Fruit fly (Drosophila melanogaster) whole organism, embryonic: ENCODE results near the gene tipE.

Experiments used
- BtbVII ChIP-seq: fragments of 200-800 bp; sonication (Bioruptor generic); optimal IDR thresholded peaks from 3 replicates; lab custom pipeline; 2017; ENCODE audit warnings: missing biosample characterization, mild to moderate bottlenecking, missing genetic modification characterization
- CG10543 ChIP-seq: fragments of 200-800 bp; sonication (Bioruptor generic); optimal IDR thresholded peaks from 3 replicates; lab custom pipeline; 2017; ENCODE audit warnings: missing biosample characterization, mild to moderate bottlenecking, missing genetic modification characterization, moderate library complexity
- CG12219 ChIP-seq: fragments of 200-800 bp; sonication (Bioruptor generic); optimal IDR thresholded peaks from 3 replicates; lab custom pipeline; 2018; ENCODE audit warnings: missing biosample characterization, mild to moderate bottlenecking, missing genetic modification characterization
- CG12769 ChIP-seq: fragments of 200-800 bp; sonication (Bioruptor generic); optimal IDR thresholded peaks from 2 replicates; lab custom pipeline; 2019; ENCODE audit warnings: missing biosample characterization, mild to moderate bottlenecking, missing genetic modification characterization, moderate library complexity
- CG13287 ChIP-seq: fragments of 200-800 bp; sonication (Bioruptor generic); IDR thresholded peaks from 2 replicates; pipeline ENCODE4 v1.3.6; 2022; ENCODE audit warnings: missing biosample characterization, missing genetic modification characterization; ENCODE audit not compliant: partially characterized antibody
- CG13424 ChIP-seq: fragments of 200-800 bp; sonication (Bioruptor generic); optimal IDR thresholded peaks from 2 replicates; lab custom pipeline; 2019; ENCODE audit warnings: missing biosample characterization, mild to moderate bottlenecking, missing genetic modification characterization, moderate library complexity
- CG15269 ChIP-seq: fragments of 200-800 bp; sonication (Bioruptor generic); optimal IDR thresholded peaks from 2 replicates; lab custom pipeline; 2018; ENCODE audit warnings: missing biosample characterization, mild to moderate bottlenecking, missing genetic modification characterization, moderate library complexity
- CG16779 ChIP-seq: fragments of 200-800 bp; sonication (Bioruptor generic); IDR thresholded peaks from 2 replicates; pipeline ENCODE4 v1.3.6; 2022; ENCODE audit warnings: missing biosample characterization, missing genetic modification characterization
- CG17612 ChIP-seq: fragments of 200-800 bp; sonication (Bioruptor generic); IDR thresholded peaks from 2 replicates; pipeline ENCODE4 v1.3.6; 2022; ENCODE audit warnings: missing biosample characterization, missing genetic modification characterization
- CG30020 ChIP-seq: fragments of 200-800 bp; optimal IDR thresholded peaks from 2 replicates; lab custom pipeline; 2019; ENCODE audit warnings: missing biosample characterization, mild to moderate bottlenecking, missing genetic modification characterization, moderate library complexity
- CG34224 ChIP-seq: fragments of 200-800 bp; sonication (Bioruptor generic); IDR thresholded peaks from 3 replicates; pipeline ENCODE4 v1.3.6; 2022; ENCODE audit warnings: missing biosample characterization, missing genetic modification characterization; ENCODE audit not compliant: partially characterized antibody
- CG34376 ChIP-seq: fragments of 200-800 bp; sonication (Bioruptor generic); optimal IDR thresholded peaks from 2 replicates; lab custom pipeline; 2018; ENCODE audit warnings: missing biosample characterization, mild to moderate bottlenecking, missing genetic modification characterization
- CG6765 ChIP-seq: fragments of 200-800 bp; sonication (Bioruptor generic); optimal IDR thresholded peaks from 3 replicates; lab custom pipeline; 2017; ENCODE audit warnings: missing biosample characterization, mild to moderate bottlenecking, missing genetic modification characterization
- CG8290 ChIP-seq, 3 experiments: fragments of 200-800 bp; sonication (Bioruptor generic); optimal IDR thresholded peaks; 2 replicates each; lab custom pipeline; 2016 to 2019; ENCODE audit warnings: missing biosample characterization in 3 of 3, missing genetic modification characterization in 3 of 3, mild to moderate bottlenecking in 2 of 3, moderate library complexity in 1 of 3
- CG9817 ChIP-seq: fragments of 200-800 bp; sonication (Bioruptor generic); optimal IDR thresholded peaks from 2 replicates; lab custom pipeline; 2018; ENCODE audit warnings: missing biosample characterization, mild to moderate bottlenecking, missing genetic modification characterization, moderate library complexity
- D19B ChIP-seq: fragments of 200-800 bp; sonication (Bioruptor generic); optimal IDR thresholded peaks from 2 replicates; lab custom pipeline; 2017; ENCODE audit warnings: missing biosample characterization, mild to moderate bottlenecking, missing genetic modification characterization
- Deaf1 ChIP-seq: fragments of 200-800 bp; optimal IDR thresholded peaks from 3 replicates; lab custom pipeline; 2019; ENCODE audit warnings: missing biosample characterization, mild to moderate bottlenecking, missing genetic modification characterization, moderate library complexity
- HHEX ChIP-seq: fragments of 200-800 bp; sonication (Bioruptor generic); optimal IDR thresholded peaks from 3 replicates; lab custom pipeline; 2017; ENCODE audit warnings: missing biosample characterization, mild to moderate bottlenecking, missing genetic modification characterization, missing genetic modification reagents
- Hmr ChIP-seq: fragments of 200-800 bp; sonication (Bioruptor generic); optimal IDR thresholded peaks from 3 replicates; lab custom pipeline; 2017; ENCODE audit warnings: mild to moderate bottlenecking, missing biosample characterization, missing genetic modification reagents, missing genetic modification characterization
- Hr78 ChIP-seq, 2 experiments: fragments of 200-800 bp in 1 of 2; fragments of >200 bp in 1 of 2; sonication (Bioruptor generic) in 1 of 2; optimal IDR thresholded peaks; 2 replicates each; lab custom pipeline; 2017 to 2019; ENCODE audit warnings: missing biosample characterization in 2 of 2, missing genetic modification characterization in 2 of 2, mild to moderate bottlenecking in 1 of 2, moderate library complexity in 1 of 2
- Jarid2 ChIP-seq: fragments of 200-800 bp; sonication (Bioruptor generic); optimal IDR thresholded peaks from 3 replicates; lab custom pipeline; 2017; ENCODE audit warnings: mild to moderate bottlenecking, missing biosample characterization, missing genetic modification reagents, missing genetic modification characterization
- Med ChIP-seq: fragments of 200-800 bp; sonication (Bioruptor generic); peaks from one replicate; lab custom pipeline; 2016; ENCODE audit warnings: missing biosample characterization, missing genetic modification characterization, mild to moderate bottlenecking, inconsistent platforms, moderate library complexity
- Neu2 ChIP-seq: fragments of 200-800 bp; sonication (Bioruptor generic); optimal IDR thresholded peaks from 3 replicates; lab custom pipeline; 2016; ENCODE audit warnings: missing biosample characterization, missing genetic modification characterization, borderline replicate concordance
- Optix ChIP-seq: fragments of 200-800 bp; sonication (Bioruptor generic); IDR thresholded peaks from 3 replicates; pipeline ENCODE4 v1.3.6; 2022; ENCODE audit warnings: missing biosample characterization, missing genetic modification characterization
- Pdp1 ChIP-seq, 2 experiments: fragments of 200-800 bp; sonication (Bioruptor generic); optimal IDR thresholded peaks; 3 replicates each; lab custom pipeline; 2016; ENCODE audit warnings: missing biosample characterization in 2 of 2, missing genetic modification characterization in 2 of 2, mild to moderate bottlenecking in 1 of 2, moderate library complexity in 1 of 2
- Six4 ChIP-seq: fragments of 200-800 bp; sonication (Bioruptor generic); optimal IDR thresholded peaks from 2 replicates; lab custom pipeline; 2016; ENCODE audit warnings: missing biosample characterization, missing genetic modification characterization
- Taf1 ChIP-seq: fragments of 200-800 bp; sonication (Bioruptor generic); IDR thresholded peaks from 2 replicates; pipeline ENCODE4 v1.3.6; 2022; ENCODE audit warnings: missing biosample characterization, missing genetic modification characterization
- aop ChIP-seq: fragments of 200-800 bp; sonication (Bioruptor generic); IDR thresholded peaks from 2 replicates; pipeline ENCODE4 v1.3.6; 2022; ENCODE audit warnings: missing biosample characterization, missing genetic modification characterization
- cg ChIP-seq: fragments of 200-800 bp; sonication (Bioruptor generic); optimal IDR thresholded peaks from 3 replicates; lab custom pipeline; 2019; ENCODE audit warnings: missing biosample characterization, mild to moderate bottlenecking, missing genetic modification characterization, moderate library complexity
- chinmo ChIP-seq: fragments of 200-800 bp; sonication (Bioruptor generic); IDR thresholded peaks from 4 replicates; pipeline ENCODE4 v1.3.6; 2022; ENCODE audit warnings: missing biosample characterization, missing genetic modification characterization; ENCODE audit not compliant: partially characterized antibody
- cwo ChIP-seq: fragments of 200-800 bp; sonication (Bioruptor generic); optimal IDR thresholded peaks from 3 replicates; lab custom pipeline; 2017; ENCODE audit warnings: missing biosample characterization, missing genetic modification characterization, mild to moderate bottlenecking, moderate library complexity, missing genetic modification reagents
- exex ChIP-seq: fragments of 200-800 bp; sonication (Bioruptor generic); optimal IDR thresholded peaks from 4 replicates; lab custom pipeline; 2018; ENCODE audit warnings: missing biosample characterization, mild to moderate bottlenecking, missing genetic modification characterization, moderate library complexity
- gce ChIP-seq: fragments of 200-800 bp; sonication (Bioruptor generic); IDR thresholded peaks from 3 replicates; pipeline ENCODE4 v1.3.6; 2022; ENCODE audit warnings: missing biosample characterization, missing genetic modification characterization
- grn ChIP-seq: fragments of 200-800 bp; sonication (Bioruptor generic); optimal IDR thresholded peaks from 3 replicates; lab custom pipeline; 2017; ENCODE audit warnings: missing biosample characterization, missing genetic modification characterization
- inv ChIP-seq: fragments of 200-800 bp; sonication (Bioruptor generic); IDR thresholded peaks from 2 replicates; pipeline ENCODE4 v1.3.6; 2022; ENCODE audit warnings: missing biosample characterization, missing genetic modification characterization; ENCODE audit not compliant: partially characterized antibody
- kni ChIP-seq: fragments of 200-800 bp; sonication (Bioruptor generic); optimal IDR thresholded peaks from 3 replicates; lab custom pipeline; 2017; ENCODE audit warnings: mild to moderate bottlenecking, missing biosample characterization, missing genetic modification reagents, missing genetic modification characterization
- mirr ChIP-seq: fragments of 200-800 bp; sonication (Bioruptor generic); optimal IDR thresholded peaks from 3 replicates; lab custom pipeline; 2018; ENCODE audit warnings: missing biosample characterization, mild to moderate bottlenecking, missing genetic modification characterization
- nerfin-1 ChIP-seq: fragments of 200-800 bp; sonication (Bioruptor generic); optimal IDR thresholded peaks from 3 replicates; lab custom pipeline; 2019; ENCODE audit warnings: missing biosample characterization, mild to moderate bottlenecking, missing genetic modification characterization, moderate library complexity
- nom ChIP-seq: fragments of 200-800 bp; sonication (Bioruptor generic); optimal IDR thresholded peaks from 2 replicates; lab custom pipeline; 2017; ENCODE audit warnings: missing biosample characterization, missing genetic modification characterization, mild to moderate bottlenecking, moderate library complexity, missing genetic modification reagents
- sd ChIP-seq: fragments of 200-800 bp; sonication (Bioruptor generic); optimal IDR thresholded peaks from 3 replicates; lab custom pipeline; 2018; ENCODE audit warnings: missing biosample characterization, mild to moderate bottlenecking, missing genetic modification characterization, moderate library complexity
- sr ChIP-seq: fragments of 200-800 bp; sonication (Bioruptor generic); IDR thresholded peaks from 3 replicates; pipeline ENCODE4 v1.3.6; 2022; ENCODE audit warnings: missing biosample characterization, missing genetic modification characterization
- sug ChIP-seq: fragments of 200-800 bp; optimal IDR thresholded peaks from 2 replicates; lab custom pipeline; 2019; ENCODE audit warnings: missing biosample characterization, mild to moderate bottlenecking, missing genetic modification characterization, moderate library complexity
- twi ChIP-seq: fragments of 200-800 bp; optimal IDR thresholded peaks from 2 replicates; lab custom pipeline; 2019; ENCODE audit warnings: missing biosample characterization, mild to moderate bottlenecking, missing genetic modification characterization, moderate library complexity
- vvl ChIP-seq: fragments of 200-800 bp; sonication (Bioruptor generic); IDR thresholded peaks from 2 replicates; pipeline ENCODE4 v1.3.6; 2022; ENCODE audit warnings: missing biosample characterization, missing genetic modification characterization
- wdn ChIP-seq: fragments of 200-800 bp; sonication (Bioruptor generic); IDR thresholded peaks from 2 replicates; pipeline ENCODE4 v1.3.6; 2022; ENCODE audit warnings: missing biosample characterization, missing genetic modification characterization

The tipE gene

dm6 chr3L:4221792-4222191 lies 33.5 kb downstream of the tipE start (continued):
- TF ChIP-seq exex (peak; percentile 17), Med (GFP tag; lab: Kevin White, UChicago) (peak; percentile 75), CG16779 (GFP tag; lab: Robert Waterston, UW) (no peak), Jarid2 (no peak), grn (GFP tag; lab: Kevin White, UChicago) (peak; percentile 70), Optix (no peak), Neu2 (no peak), CG9817 (tag; lab: Kevin White, UChicago) (no peak), CG34376 (GFP tag; lab: Kevin White, UChicago) (peak; percentile 2), CG12219 (GFP tag; lab: Kevin White, UChicago) (no peak), mirr (GFP tag; lab: Kevin White, UChicago) (peak; percentile 22), CG30020 (tag; lab: Kevin White, UChicago) (no peak), BtbVII (GFP tag; lab: Kevin White, UChicago) (no peak)

dm6 chr3L:4225647-4226470 lies 37.6 kb downstream of the tipE start:
- no peak for TF ChIP-seq CG17612 (GFP tag; lab: Robert Waterston, UW)
- peak; percentile 72 for TF ChIP-seq sug (tag; lab: Kevin White, UChicago)
- TF ChIP-seq CG34376 (GFP tag; lab: Kevin White, UChicago), result peak; percentile 67
- TF ChIP-seq CG12769 (tag; lab: Kevin White, UChicago), result peak; percentile 31
- 0 out of 3 replicates have a peak, but pooled peaks have one; percentile 33 for TF ChIP-seq gce
- TF ChIP-seq sr (GFP tag; lab: Robert Waterston, UW), result peak; percentile 82; the same call in 2 of the 3 replicates
- 0 out of 2 replicates have a peak, but pooled peaks have one; percentile 7 for TF ChIP-seq vvl (GFP tag; lab: Robert Waterston, UW)
- TF ChIP-seq Med (GFP tag; lab: Kevin White, UChicago), result peak; percentile 70
- peak; percentile 20 for TF ChIP-seq Deaf1 (tag; lab: Kevin White, UChicago)
- TF ChIP-seq CG6765 (GFP tag; lab: Kevin White, UChicago), result no peak
- no peak for TF ChIP-seq Six4 (GFP tag; lab: Kevin White, UChicago)
- no peak for TF ChIP-seq CG15269 (tag; lab: Kevin White, UChicago)
- peak in 1 of 2 experiments; percentile 82 for TF ChIP-seq Hr78 (GFP tag; optimal IDR thresholded peaks at IDR 0.05; lab: Kevin White, UChicago)
- no peak for TF ChIP-seq inv
- TF ChIP-seq aop (GFP tag; lab: Robert Waterston, UW), result 0 out of 2 replicates have a peak, but pooled peaks have one; percentile 41
- TF ChIP-seq nerfin-1, result no peak
- no peak for TF ChIP-seq twi
- TF ChIP-seq CG13287 (GFP tag; lab: Robert Waterston, UW), result 0 out of 2 replicates have a peak, but pooled peaks have one; percentile 5
- peak; percentile 63 for TF ChIP-seq cwo
- peak; percentile 14 for TF ChIP-seq CG10543 (GFP tag; lab: Kevin White, UChicago)
- peak; percentile 32 for TF ChIP-seq nom
- TF ChIP-seq Pdp1 (GFP tag; optimal IDR thresholded peaks at IDR 0.05; lab: Kevin White, UChicago), result peak in 1 of 2 experiments; percentile 67
- peak; percentile 42 for TF ChIP-seq D19B (GFP tag; lab: Kevin White, UChicago)
- TF ChIP-seq Hmr (GFP tag; lab: Kevin White, UChicago), result no peak
- no peak for TF ChIP-seq CG13424 (tag; lab: Kevin White, UChicago)
- TF ChIP-seq cg (GFP tag; lab: Kevin White, UChicago), result no peak
- no peak for TF ChIP-seq CG34224 (GFP tag; lab: Robert Waterston, UW)
- no peak for TF ChIP-seq HHEX (GFP tag; lab: Kevin White, UChicago)
- TF ChIP-seq kni (GFP tag; lab: Kevin White, UChicago), result peak; percentile 7
- no peak for TF ChIP-seq wdn (GFP tag; lab: Robert Waterston, UW)
- no peak for TF ChIP-seq Taf1
- TF ChIP-seq CG8290 (GFP tag; optimal IDR thresholded peaks at IDR 0.05; lab: Kevin White, UChicago), result no peak
- TF ChIP-seq CG8290 (tag; optimal IDR thresholded peaks at IDR 0.05; lab: Kevin White, UChicago), result peak in 1 of 2 experiments; percentile 8
- 0 out of 4 replicates have a peak, but pooled peaks have one; percentile 42 for TF ChIP-seq chinmo (GFP tag; lab: Robert Waterston, UW)
- peak; percentile 75 for TF ChIP-seq sd (tag; lab: Kevin White, UChicago)
